Worm (Caenorhabditis elegans): Measurements from ENCODE around the gene uev-2.

DNA sequence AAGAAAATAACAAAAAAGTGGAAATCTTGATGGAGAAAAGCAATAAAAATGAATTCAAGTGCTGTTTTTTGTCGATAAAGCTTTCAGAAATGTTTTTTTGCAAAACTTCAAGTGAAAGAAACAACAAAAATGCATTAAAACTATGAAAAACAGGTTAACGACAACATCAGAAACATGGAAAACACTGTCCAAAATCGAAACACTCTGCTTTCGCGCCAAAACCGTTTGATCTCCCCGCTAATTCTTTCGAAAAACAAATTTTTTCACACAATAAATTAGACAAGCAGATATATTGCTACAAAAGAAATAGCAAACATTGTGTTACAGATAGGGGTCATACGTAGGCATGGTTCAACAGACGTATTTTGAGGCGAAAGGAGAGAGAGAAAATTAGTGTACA, 41.1 kb upstream of the uev-2 start:
- no peak for TF ChIP-seq mab-5 (tag; optimal IDR thresholded peaks at IDR 0.05)
- TF ChIP-seq flh-1 (GFP tag; optimal IDR thresholded peaks at IDR 0.05): no peak
- TF ChIP-seq ceh-39 (tag; optimal IDR thresholded peaks at IDR 0.05): no peak
- TF ChIP-seq unc-62 (GFP tag; optimal IDR thresholded peaks at IDR 0.05): no peak
- TF ChIP-seq nhr-237 (tag; optimal IDR thresholded peaks at IDR 0.05): no peak
- no peak for TF ChIP-seq nhr-28 (tag; optimal IDR thresholded peaks at IDR 0.05)

All from whole organism, mixed stage, embryonic.